Worm (Caenorhabditis elegans): Measurements from ENCODE around the gene cash-1.
A peak's percentile ranks its signal among the peaks of the same experiment; 100 is the strongest.

Gene cash-1

ce11 chrV:10382142-10382541 is 20.1 kb downstream of the cash-1 start, which contains the start of gene pqn-2:
pqn-2 (plus strand) TSS chrV:10382442.
- TF ChIP-seq saeg-2 (GFP tag; IDR thresholded peaks at IDR 0.05) (no peak), duxl-1 (tag; optimal IDR thresholded peaks at IDR 0.05; ENCODE audit: poor library complexity) (no peak), ceh-28 (tag; optimal IDR thresholded peaks at IDR 0.05) (no peak), ceh-32 (tag; optimal IDR thresholded peaks at IDR 0.05; ENCODE audit: poor library complexity) (no peak), php-3 (GFP tag; IDR thresholded peaks at IDR 0.05) (no peak), zip-11 (GFP tag; IDR thresholded peaks at IDR 0.05) (no peak), ceh-20 (GFP tag; IDR thresholded peaks at IDR 0.05) (no peak), unc-39 (tag; optimal IDR thresholded peaks at IDR 0.05) (no peak), egl-43 (GFP tag; IDR thresholded peaks at IDR 0.05) (no peak), dve-1 (tag; optimal IDR thresholded peaks at IDR 0.05; ENCODE audit: insufficient read depth) (no peak), nhr-28 (tag; optimal IDR thresholded peaks at IDR 0.05) (no peak), madf-5 (GFP tag; IDR thresholded peaks at IDR 0.05) (no peak), zfp-3 (GFP tag; conservative IDR thresholded peaks at IDR 0.05) (no peak), nhr-10 (tag; optimal IDR thresholded peaks at IDR 0.05) (no peak), hmg-1.1 (GFP tag; IDR thresholded peaks at IDR 0.05) (no peak), egl-27 (tag; optimal IDR thresholded peaks at IDR 0.05) (no peak), arid-1 (GFP tag; conservative IDR thresholded peaks at IDR 0.05) (no peak), fkh-10 (GFP tag; optimal IDR thresholded peaks at IDR 0.05) (no peak)

- TF ChIP-seq nhr-77 (tag; optimal IDR thresholded peaks at IDR 0.05): no peak
- no peak for TF ChIP-seq daf-19 (GFP tag; conservative IDR thresholded peaks at IDR 0.05)
- no peak for TF ChIP-seq daf-12 (tag; optimal IDR thresholded peaks at IDR 0.05)
- no peak for TF ChIP-seq zip-2 (tag; optimal IDR thresholded peaks at IDR 0.05)
- no peak for TF ChIP-seq nhr-48 (tag; optimal IDR thresholded peaks at IDR 0.05)
- TF ChIP-seq nhr-10 (tag; optimal IDR thresholded peaks at IDR 0.05): no peak
- TF ChIP-seq lir-3 (tag; optimal IDR thresholded peaks at IDR 0.05): no peak
- TF ChIP-seq ceh-28 (tag; optimal IDR thresholded peaks at IDR 0.05): no peak
- TF ChIP-seq madf-9 (GFP tag; conservative IDR thresholded peaks at IDR 0.05): no peak
- TF ChIP-seq sdz-12 (GFP tag; optimal IDR thresholded peaks at IDR 0.05): no peak
- no peak for TF ChIP-seq unc-130 (GFP tag; optimal IDR thresholded peaks at IDR 0.05)
- no peak for TF ChIP-seq unc-39 (tag; optimal IDR thresholded peaks at IDR 0.05)
- no peak for TF ChIP-seq rbr-2 (tag; optimal IDR thresholded peaks at IDR 0.05)
Observed at ce11 chrV:10383950-10384349, 21.9 kb downstream of the cash-1 start, which contains the start of gene spe-10. spe-10 (plus strand) TSS chrV:10384250.

DNA sequence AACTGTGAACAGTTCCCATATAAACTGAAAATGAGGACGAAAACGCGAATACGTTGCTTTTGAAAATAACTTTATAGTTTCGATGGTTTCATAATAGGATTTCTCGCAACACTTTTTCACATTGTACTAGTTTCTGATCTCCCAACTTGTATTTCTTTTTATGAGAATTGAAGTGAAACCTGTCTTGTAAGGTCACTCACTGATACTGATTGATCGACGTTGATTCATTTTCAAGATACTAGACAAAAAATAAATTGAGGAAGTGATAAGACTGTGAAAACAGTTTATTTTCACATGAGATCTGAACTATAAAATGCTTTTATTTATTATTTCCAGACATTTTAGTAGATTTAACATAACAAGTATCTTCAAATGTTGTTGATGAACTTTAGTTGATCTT is 25.4 kb downstream of the cash-1 start:
- TF ChIP-seq daf-19 (GFP tag; conservative IDR thresholded peaks at IDR 0.05): no peak
- no peak for TF ChIP-seq jun-1 (tag; optimal IDR thresholded peaks at IDR 0.05)
- no peak for TF ChIP-seq tra-1 (GFP tag; IDR thresholded peaks at IDR 0.05)
- TF ChIP-seq daf-8 (GFP tag; IDR thresholded peaks at IDR 0.05): no peak
- no peak for TF ChIP-seq mxl-3 (GFP tag; optimal IDR thresholded peaks at IDR 0.05)
- peak; percentile 31 for TF ChIP-seq nhr-28 (tag; optimal IDR thresholded peaks at IDR 0.05)
- no peak for TF ChIP-seq dmd-8 (GFP tag; IDR thresholded peaks at IDR 0.05)
- TF ChIP-seq unc-62 (GFP tag; optimal IDR thresholded peaks at IDR 0.05 in 1 of 2): peak in 1 of 2 experiments; percentile 2
- TF ChIP-seq unc-62 (tag; optimal IDR thresholded peaks at IDR 0.05): no peak

DNA sequence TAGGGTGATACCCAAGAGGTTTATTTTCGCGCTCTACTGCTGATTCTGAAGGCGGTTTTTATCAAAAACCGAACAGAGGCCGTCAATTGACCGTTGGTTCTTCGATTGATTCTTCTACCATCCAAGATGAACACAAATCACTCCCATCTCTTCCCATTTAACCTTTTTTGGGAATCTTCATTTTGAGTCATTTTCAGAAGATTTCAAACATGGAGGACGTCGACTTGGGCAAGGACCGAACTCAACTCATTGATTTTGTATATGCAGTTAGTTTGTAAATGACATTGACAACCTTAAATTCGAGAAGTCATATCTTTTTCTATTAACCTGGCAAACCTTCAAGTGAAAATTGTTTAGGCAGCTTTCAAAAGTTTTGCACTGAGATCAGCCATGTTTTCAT is 26.3 kb downstream of the cash-1 start, which contains the start of gene AC3.5:
Gene AC3.5, plus strand, starts transcription at position 210 of the 400 bp plus-strand sequence.
- peak; percentile 12 for TF ChIP-seq mxl-3 (GFP tag; optimal IDR thresholded peaks at IDR 0.05)
- peak in 1 of 2 experiments; percentile 56 for TF ChIP-seq unc-62 (GFP tag; optimal IDR thresholded peaks at IDR 0.05 in 1 of 2)
- TF ChIP-seq unc-62 (tag; optimal IDR thresholded peaks at IDR 0.05): no peak
- TF ChIP-seq nhr-28 (tag; optimal IDR thresholded peaks at IDR 0.05): peak; percentile 88
- no peak for TF ChIP-seq F49E8.2 (tag; optimal IDR thresholded peaks at IDR 0.05; ENCODE audit: borderline replicate concordance)
